Worm (Caenorhabditis elegans): ENCODE data around the gene Y48G9A.6.
"Not testable (repeated sequence)": the region's sequence is repeated elsewhere in the genome, so short reads cannot be mapped to it uniquely, and the experiment has no call there.

Gene Y48G9A.6

DNA sequence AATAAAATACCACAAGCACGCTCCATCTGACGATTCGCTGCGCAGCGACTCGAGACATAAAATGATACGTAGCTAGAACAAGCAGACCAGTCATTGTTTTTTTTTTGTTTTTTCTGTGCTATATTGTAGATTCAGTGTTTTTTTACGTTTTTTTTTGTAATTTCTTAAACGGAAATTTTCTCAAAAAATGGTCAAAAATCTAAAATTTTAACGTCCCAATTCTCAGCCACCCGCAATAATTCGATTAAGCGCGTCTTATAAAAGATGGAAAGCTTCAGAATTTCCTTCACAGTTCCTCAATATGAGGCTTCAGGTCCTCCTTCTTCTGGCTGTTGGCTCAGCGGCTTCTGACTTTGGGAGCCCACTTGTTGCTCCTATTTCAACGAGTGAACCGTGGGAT, at the start of gene Y48G9A.6:
Gene Y48G9A.6 (plus strand): TSS at position 301 of the 400 bp plus-strand sequence.
- TF ChIP-seq egl-27 (tag; optimal IDR thresholded peaks at IDR 0.05) (no peak), nhr-28 (tag; optimal IDR thresholded peaks at IDR 0.05) (no peak), mml-1 (tag; optimal IDR thresholded peaks at IDR 0.05) (no peak), nhr-237 (tag; optimal IDR thresholded peaks at IDR 0.05) (no peak), nhr-12 (tag; optimal IDR thresholded peaks at IDR 0.05) (no peak)

DNA sequence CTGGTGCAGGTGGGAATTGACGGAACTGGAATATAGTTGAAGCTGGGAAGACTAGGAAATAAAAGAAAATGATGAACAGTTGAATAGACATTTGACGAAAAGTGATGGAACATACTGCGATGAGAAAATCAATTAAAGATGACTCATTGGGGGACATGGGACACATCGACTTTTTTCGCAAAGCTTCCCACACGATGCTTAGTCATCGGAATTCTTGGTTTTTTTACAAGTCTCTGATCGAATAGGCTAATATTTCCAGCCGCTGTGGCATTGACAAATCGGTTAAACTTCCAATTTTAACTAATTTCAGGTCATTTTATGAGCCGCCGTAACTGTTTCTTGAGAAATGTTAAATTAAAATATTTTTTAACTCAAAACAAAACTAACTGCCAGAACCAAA, 49.4 kb upstream of the Y48G9A.6 start, which contains the start of gene Y39A3A.3:
Gene Y39A3A.3 (minus strand): TSS at position 101 of the 400 bp plus-strand sequence.
- TF ChIP-seq nhr-12 (tag; optimal IDR thresholded peaks at IDR 0.05) (no peak), snpc-4 (tag; optimal IDR thresholded peaks at IDR 0.05) (no peak), R02D3.7 (tag; optimal IDR thresholded peaks at IDR 0.05) (no peak), nhr-23 (tag; optimal IDR thresholded peaks at IDR 0.05) (no peak), elt-2 (tag; optimal IDR thresholded peaks at IDR 0.05) (no peak), unc-39 (tag; optimal IDR thresholded peaks at IDR 0.05) (no peak), aly-2 (tag; optimal IDR thresholded peaks at IDR 0.05) (no peak), ztf-11 (tag; optimal IDR thresholded peaks at IDR 0.05) (no peak), nhr-76 (tag; optimal IDR thresholded peaks at IDR 0.05) (no peak), egl-5 (tag; optimal IDR thresholded peaks at IDR 0.05) (no peak), ceh-9 (tag; optimal IDR thresholded peaks at IDR 0.05) (no peak), hmg-11 (tag; optimal IDR thresholded peaks at IDR 0.05) (no peak)

DNA sequence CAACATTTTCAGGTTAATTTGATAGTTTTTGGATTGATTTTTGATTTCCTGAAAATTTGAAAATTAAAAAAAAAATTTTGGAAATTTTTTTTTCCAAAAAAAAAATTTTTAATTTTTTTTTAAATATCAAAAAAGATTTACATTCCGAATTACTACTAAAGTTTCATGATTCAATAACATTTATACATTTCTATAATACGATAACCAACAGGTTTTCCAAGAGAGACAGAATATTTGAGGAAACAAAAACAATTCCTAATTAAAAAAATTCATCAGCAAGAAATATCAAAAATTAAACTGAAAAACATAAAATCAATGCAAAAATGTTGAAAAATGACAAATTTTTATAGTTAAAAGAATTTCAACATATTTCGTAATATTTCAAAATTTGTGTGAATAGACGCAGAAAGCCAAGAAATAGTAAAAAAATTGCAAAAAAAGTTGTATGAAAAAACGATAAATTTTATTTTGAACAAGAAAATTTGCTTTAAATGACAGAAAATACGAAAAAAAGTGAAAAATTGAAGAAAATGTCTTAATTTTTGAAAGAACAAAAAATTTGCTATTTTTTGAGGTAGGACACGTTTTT, 41.0 kb upstream of the Y48G9A.6 start, which contains the start of gene Y39A3A.4:
Gene Y39A3A.4 (minus strand): TSS at position 51 of the 589 bp plus-strand sequence.
- no peak for TF ChIP-seq hmg-11 (tag; optimal IDR thresholded peaks at IDR 0.05)

DNA sequence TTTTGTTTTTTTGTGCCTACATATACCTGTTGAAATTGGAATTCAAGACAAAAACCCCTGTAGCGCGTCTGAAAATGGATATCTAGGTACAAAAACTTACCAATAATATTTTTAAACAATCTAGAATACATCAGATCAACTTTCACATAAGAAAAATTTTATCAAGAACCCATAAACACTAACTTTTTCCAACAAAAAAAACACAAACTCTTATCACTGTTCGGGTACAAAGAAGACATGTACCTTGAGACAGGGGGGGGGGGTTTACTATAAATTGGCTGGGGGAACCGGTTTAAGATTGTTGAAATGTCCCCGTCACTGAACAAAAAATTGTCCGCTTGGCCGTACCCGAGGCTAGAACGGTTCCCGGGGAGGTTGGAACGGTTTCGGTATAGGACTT, 35.1 kb upstream of the Y48G9A.6 start, which contains the start of gene cpt-3:
Gene cpt-3 (plus strand): TSS at position 301 of the 400 bp plus-strand sequence.
- not testable (repeated sequence) for TF ChIP-seq unc-39, elt-1, skn-1 (tag; optimal IDR thresholded peaks at IDR 0.05)

DNA sequence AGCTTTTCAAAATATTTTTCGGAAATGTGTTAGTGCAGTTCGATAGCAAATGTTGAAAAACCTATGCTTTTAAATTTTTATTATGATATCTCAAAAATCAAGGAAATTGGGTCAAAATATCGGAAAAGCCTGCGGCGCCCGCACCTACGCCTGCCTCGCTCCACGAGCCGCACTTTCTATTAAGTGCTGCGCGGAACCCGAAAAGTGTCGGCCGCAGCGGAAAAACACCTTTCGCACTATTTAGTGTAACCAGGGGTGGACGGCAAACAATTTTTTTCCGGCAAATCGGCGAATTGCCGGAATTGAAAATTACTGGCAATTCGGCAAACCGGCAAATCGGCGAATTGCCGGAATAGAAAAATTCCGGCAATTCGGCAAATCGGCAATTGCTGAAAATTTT, 32.8 kb upstream of the Y48G9A.6 start:
- no peak for TF ChIP-seq fos-1 (tag; optimal IDR thresholded peaks at IDR 0.05)
- no peak for TF ChIP-seq nhr-67 (tag; optimal IDR thresholded peaks at IDR 0.05)

DNA sequence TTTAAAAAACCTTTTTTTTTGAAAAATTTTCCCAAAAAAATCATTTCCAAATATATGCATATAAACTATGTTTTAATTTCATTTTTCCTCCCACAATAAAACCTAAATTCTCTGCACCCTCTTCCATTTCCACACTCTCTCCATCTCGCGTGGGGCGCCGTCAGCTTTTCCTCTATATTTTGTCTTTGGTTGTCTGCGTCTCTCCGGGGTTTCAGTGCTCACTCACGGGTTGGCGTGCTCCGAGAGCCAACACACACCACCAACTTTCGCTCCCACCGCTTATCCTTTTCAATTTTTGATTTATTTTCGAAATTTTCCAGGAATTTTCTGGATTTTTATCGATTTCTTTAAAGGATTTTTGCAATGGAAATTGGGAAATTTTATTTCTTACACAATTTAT, 28.2 kb upstream of the Y48G9A.6 start:
- peak; percentile 71 for TF ChIP-seq pha-4 (tag; optimal IDR thresholded peaks at IDR 0.05)
- TF ChIP-seq hmg-11 (tag; optimal IDR thresholded peaks at IDR 0.05) = peak; percentile 70
- TF ChIP-seq elt-2 (tag; optimal IDR thresholded peaks at IDR 0.05) = peak; percentile 44
- no peak for TF ChIP-seq ztf-4 (tag; optimal IDR thresholded peaks at IDR 0.05)
- no peak for TF ChIP-seq ceh-82 (tag; optimal IDR thresholded peaks at IDR 0.05)
- TF ChIP-seq nfya-1 (tag; optimal IDR thresholded peaks at IDR 0.05; ENCODE audit: insufficient read depth) = peak; percentile 57

DNA sequence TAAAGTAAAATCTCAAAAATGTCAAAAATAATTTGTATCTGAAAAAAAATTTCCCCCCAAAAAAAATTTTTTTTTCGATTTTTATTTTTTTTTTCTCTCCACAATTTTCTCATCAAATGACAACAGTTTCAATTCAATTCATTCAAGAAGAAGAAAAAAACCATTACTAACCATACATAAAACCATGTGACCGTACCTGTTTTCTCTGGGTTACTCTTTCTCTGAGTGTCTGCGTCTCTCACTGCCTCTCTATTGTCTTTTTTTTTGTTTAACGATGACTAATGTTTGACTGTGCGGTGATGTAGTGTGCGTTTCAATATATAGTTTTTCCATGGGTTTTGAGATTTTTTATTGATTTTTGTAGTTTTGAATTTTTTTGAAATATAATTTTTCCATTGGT, 26.9 kb upstream of the Y48G9A.6 start:
- TF ChIP-seq eor-1 (tag; optimal IDR thresholded peaks at IDR 0.05) (no peak), nhr-23 (tag; optimal IDR thresholded peaks at IDR 0.05) (peak; percentile 66), mml-1 (tag; optimal IDR thresholded peaks at IDR 0.05) (no peak), ceh-9 (tag; optimal IDR thresholded peaks at IDR 0.05) (no peak), ceh-16 (tag; optimal IDR thresholded peaks at IDR 0.05) (no peak), egl-27 (tag; optimal IDR thresholded peaks at IDR 0.05) (no peak), ama-1 (optimal IDR thresholded peaks at IDR 0.05) (no peak), snpc-4 (tag; optimal IDR thresholded peaks at IDR 0.05) (no peak), hmg-11 (tag; optimal IDR thresholded peaks at IDR 0.05) (peak; percentile 47), zag-1 (tag; optimal IDR thresholded peaks at IDR 0.05) (no peak), ceh-82 (tag; optimal IDR thresholded peaks at IDR 0.05) (no peak), tbx-2 (tag; optimal IDR thresholded peaks at IDR 0.05) (no peak), mdl-1 (tag; optimal IDR thresholded peaks at IDR 0.05) (no peak), fkh-10 (GFP tag; optimal IDR thresholded peaks at IDR 0.05) (no peak), nhr-77 (tag; optimal IDR thresholded peaks at IDR 0.05) (no peak), fkh-2 (tag; optimal IDR thresholded peaks at IDR 0.05) (no peak), egl-5 (tag; optimal IDR thresholded peaks at IDR 0.05) (no peak), pha-4 (tag; optimal IDR thresholded peaks at IDR 0.05) (peak; percentile 98), fos-1 (tag; optimal IDR thresholded peaks at IDR 0.05) (no peak), elt-3 (tag; optimal IDR thresholded peaks at IDR 0.05) (no peak), unc-39 (tag; optimal IDR thresholded peaks at IDR 0.05) (no peak), nhr-28 (tag; optimal IDR thresholded peaks at IDR 0.05) (no peak), lin-39 (tag; optimal IDR thresholded peaks at IDR 0.05) (no peak), lin-15B (tag; optimal IDR thresholded peaks at IDR 0.05) (no peak), ztf-4 (tag; optimal IDR thresholded peaks at IDR 0.05) (no peak), elt-1 (tag; optimal IDR thresholded peaks at IDR 0.05) (no peak), elt-2 (tag; optimal IDR thresholded peaks at IDR 0.05) (peak; percentile 55), aly-2 (tag; optimal IDR thresholded peaks at IDR 0.05) (no peak), jun-1 (tag; optimal IDR thresholded peaks at IDR 0.05) (peak; percentile 78), nhr-12 (tag; optimal IDR thresholded peaks at IDR 0.05) (no peak), nhr-76 (tag; optimal IDR thresholded peaks at IDR 0.05) (no peak), skn-1 (tag; optimal IDR thresholded peaks at IDR 0.05) (peak; percentile 12), sea-2 (GFP tag; optimal IDR thresholded peaks at IDR 0.05) (no peak)

All from whole organism, L3 larva.